Worm (Caenorhabditis elegans) whole organism, young adult: ENCODE data around the gene lmp-1.

Source experiments
- ama-1 ChIP-seq, 3 experiments: fragments of 150-350 bp in 1 of 3; sonication (generic microtip) in 2 of 3; optimal IDR thresholded peaks; 2 replicates each; lab custom pipeline; 2014 to 2018; ENCODE audit warnings: missing biosample characterization in 2 of 3, missing genetic modification characterization in 2 of 3, missing genetic modification reagents in 2 of 3
- ceh-79 ChIP-seq: sonication (generic microtip); optimal IDR thresholded peaks from 2 replicates; lab custom pipeline; 2017; ENCODE audit warnings: mild to moderate bottlenecking, missing genetic modification characterization, missing compliant biosample characterization
- ets-4 ChIP-seq: fragments of 200-800 bp; sonication (Bioruptor generic); optimal IDR thresholded peaks from 2 replicates; lab custom pipeline; 2018; ENCODE audit warnings: mild to moderate bottlenecking, missing genetic modification characterization, missing compliant biosample characterization
- fkh-3 ChIP-seq: sonication (generic microtip); optimal IDR thresholded peaks from 2 replicates; lab custom pipeline; 2016; ENCODE audit warnings: mild to moderate bottlenecking, missing genetic modification characterization, missing compliant biosample characterization
- snpc-4 ChIP-seq, 5 experiments: fragments of 150-350 bp in 1 of 5; sonication (generic microtip) in 4 of 5; optimal IDR thresholded peaks; 2 replicates each; lab custom pipeline; 2014 to 2018; ENCODE audit warnings: missing genetic modification characterization in 5 of 5, missing biosample characterization in 3 of 5, antibody characterized with exemption in 2 of 5, mild to moderate bottlenecking in 2 of 5, missing compliant biosample characterization in 2 of 5, missing genotype in 2 of 5, moderate library complexity in 2 of 5, missing genetic modification reagents in 1 of 5

- TF ChIP-seq snpc-4 (GFP tag; optimal IDR thresholded peaks at IDR 0.05; lab: Kevin White, UChicago) (no peak), snpc-4 (tag; optimal IDR thresholded peaks at IDR 0.05; lab: Kevin White, UChicago) (no peak), ets-4 (GFP tag; lab: Kevin White, UChicago) (no peak), fkh-3 (tag; lab: Kevin White, UChicago) (no peak), ceh-79 (no peak), ama-1 (optimal IDR thresholded peaks at IDR 0.05; lab: Kevin White, UChicago) (no peak), ama-1 (GFP tag; optimal IDR thresholded peaks at IDR 0.05; lab: Kevin White, UChicago) (no peak)
Observed at ce11 chrX:6355030-6355635, 22.4 kb downstream of the lmp-1 start, which contains the start of gene C03B1.5.
